Fruit fly (Drosophila melanogaster): ENCODE measurements around the gene Sfp36F.
A peak's percentile ranks its signal among the peaks of the same experiment; 100 is the strongest.

Gene Sfp36F

dm6 chr2L:18336531-18336930 is 44.2 kb downstream of the Sfp36F start:
- TF ChIP-seq Gug (GFP tag; IDR thresholded peaks at IDR 0.05) (no peak), Sox14 (GFP tag; optimal IDR thresholded peaks at IDR 0.05) (no peak), svp (GFP tag) (no peak), Eip93F (GFP tag; optimal IDR thresholded peaks at IDR 0.05) (no peak), esn (GFP tag; optimal IDR thresholded peaks at IDR 0.05) (no peak), Hr4 (GFP tag; optimal IDR thresholded peaks at IDR 0.05) (no peak), salr (GFP tag; optimal IDR thresholded peaks at IDR 0.05) (no peak), Hr38 (GFP tag; optimal IDR thresholded peaks at IDR 0.05) (no peak), CG3032 (tag; optimal IDR thresholded peaks at IDR 0.05) (no peak)

- TF ChIP-seq lz (GFP tag; optimal IDR thresholded peaks at IDR 0.05) (peak; percentile 57), CG11902 (GFP tag; optimal IDR thresholded peaks at IDR 0.05) (peak; percentile 48), CG7368 (GFP tag; optimal IDR thresholded peaks at IDR 0.05) (peak; percentile 78), svp (GFP tag) (no peak), pdm3 (GFP tag; optimal IDR thresholded peaks at IDR 0.05) (peak; percentile 87), CG4318 (GFP tag; optimal IDR thresholded peaks at IDR 0.05) (peak; percentile 73), dsx (GFP tag; optimal IDR thresholded peaks at IDR 0.05; ENCODE audit: poor library complexity, severe bottlenecking) (peak; percentile 21), acj6 (GFP tag; optimal IDR thresholded peaks at IDR 0.05) (peak; percentile 82), CG6276 (GFP tag; optimal IDR thresholded peaks at IDR 0.05) (peak; percentile 82), CG3919 (GFP tag; optimal IDR thresholded peaks at IDR 0.05) (peak; percentile 69), fd85E (GFP tag; optimal IDR thresholded peaks at IDR 0.05) (peak; percentile 36), topi (GFP tag; optimal IDR thresholded peaks at IDR 0.05) (peak; percentile 11), Eip78C (GFP tag) (peak; percentile 91), Ets21C (GFP tag; optimal IDR thresholded peaks at IDR 0.05) (peak; percentile 16), CG8319 (GFP tag; optimal IDR thresholded peaks at IDR 0.05) (peak; percentile 61), Eip93F (GFP tag; optimal IDR thresholded peaks at IDR 0.05) (no peak), esn (GFP tag; optimal IDR thresholded peaks at IDR 0.05) (peak; percentile 51), Lpt (GFP tag; optimal IDR thresholded peaks at IDR 0.05) (peak; percentile 82), Hr39 (GFP tag; optimal IDR thresholded peaks at IDR 0.05) (peak; percentile 38), Blimp-1 (GFP tag; optimal IDR thresholded peaks at IDR 0.05) (no peak), Smox (GFP tag; optimal IDR thresholded peaks at IDR 0.05) (peak; percentile 27), CG9139 (GFP tag; optimal IDR thresholded peaks at IDR 0.05) (no peak), CG8119 (GFP tag; IDR thresholded peaks at IDR 0.05) (peak; percentile 92), salr (GFP tag; optimal IDR thresholded peaks at IDR 0.05) (peak in 1 of 2 experiments; percentile 52), Ets96B (tag; optimal IDR thresholded peaks at IDR 0.05) (peak; percentile 55), CG10669 (GFP tag; optimal IDR thresholded peaks at IDR 0.05) (peak; percentile 78), OdsH (GFP tag; optimal IDR thresholded peaks at IDR 0.05) (peak; percentile 83), cyc (GFP tag; optimal IDR thresholded peaks at IDR 0.05) (peak; percentile 31), fd59A (GFP tag; optimal IDR thresholded peaks at IDR 0.05) (peak; percentile 17), spab (GFP tag; optimal IDR thresholded peaks at IDR 0.05) (peak; percentile 62), CG16779 (tag; optimal IDR thresholded peaks at IDR 0.05) (peak; percentile 58), CG6792 (GFP tag; optimal IDR thresholded peaks at IDR 0.05) (peak; percentile 73), achi (GFP tag; optimal IDR thresholded peaks at IDR 0.05) (peak; percentile 63), Eip75B (GFP tag; optimal IDR thresholded peaks at IDR 0.05) (peak; percentile 74), CG31627 (GFP tag; optimal IDR thresholded peaks at IDR 0.05) (peak; percentile 52), ss (GFP tag; optimal IDR thresholded peaks at IDR 0.05) (peak in 1 of 2 experiments; percentile 7), CG32006 (GFP tag; optimal IDR thresholded peaks at IDR 0.05) (peak; percentile 93), Hr38 (GFP tag; optimal IDR thresholded peaks at IDR 0.05) (peak; percentile 23), fkh (GFP tag; optimal IDR thresholded peaks at IDR 0.05) (no peak), CG11294 (GFP tag; IDR thresholded peaks at IDR 0.05) (peak; percentile 71), net (GFP tag; optimal IDR thresholded peaks at IDR 0.05) (peak; percentile 71), CG8632 (GFP tag; optimal IDR thresholded peaks at IDR 0.05) (peak; percentile 63), CG6808 (GFP tag; optimal IDR thresholded peaks at IDR 0.05) (peak; percentile 52), Sox15 (GFP tag; optimal IDR thresholded peaks at IDR 0.05) (no peak), Hr4 (GFP tag; optimal IDR thresholded peaks at IDR 0.05) (peak; percentile 93), CG10631 (GFP tag; optimal IDR thresholded peaks at IDR 0.05) (peak; percentile 55), CG6163 (GFP tag; IDR thresholded peaks at IDR 0.05) (peak; percentile 90)
Measured at dm6 chr2L:18340921-18341320, 48.6 kb downstream of the Sfp36F start.
